Fruit fly (Drosophila melanogaster) whole organism, embryonic: Measurements from ENCODE around the gene CG13694.
A peak's percentile ranks its signal among the peaks of the same experiment; 100 is the strongest.

Experiments used
- Abd-B ChIP-seq: fragments of 200-800 bp; sonication (Bioruptor generic); optimal IDR thresholded peaks from 2 replicates; lab custom pipeline; 2018; ENCODE audit warnings: missing biosample characterization, mild to moderate bottlenecking, missing genetic modification characterization, moderate library complexity
- B-H1 ChIP-seq: fragments of 200-800 bp; sonication (Bioruptor generic); IDR thresholded peaks from 3 replicates; pipeline ENCODE4 v1.3.6; 2022; ENCODE audit warnings: missing biosample characterization, missing genetic modification characterization
- Bgb ChIP-seq: fragments of 200-800 bp; sonication (Bioruptor generic); IDR thresholded peaks from 2 replicates; pipeline ENCODE4 v1.3.6; 2022; ENCODE audit warnings: missing biosample characterization, missing genetic modification characterization; ENCODE audit not compliant: partially characterized antibody
- CG10959 ChIP-seq: fragments of 200-800 bp; sonication (Bioruptor generic); IDR thresholded peaks from 2 replicates; pipeline ENCODE4 v1.3.6; 2022; ENCODE audit warnings: missing biosample characterization, missing genetic modification characterization
- CG13123 ChIP-seq: fragments of 200-800 bp; sonication (Bioruptor generic); optimal IDR thresholded peaks from 2 replicates; lab custom pipeline; 2016; ENCODE audit warnings: missing biosample characterization, missing genetic modification characterization
- CG14667 ChIP-seq: fragments of 200-800 bp; sonication (Bioruptor generic); IDR thresholded peaks from 2 replicates; pipeline ENCODE4 v1.3.6; 2022; ENCODE audit warnings: missing biosample characterization, missing genetic modification characterization
- CG15269 ChIP-seq: fragments of 200-800 bp; sonication (Bioruptor generic); optimal IDR thresholded peaks from 2 replicates; lab custom pipeline; 2018; ENCODE audit warnings: missing biosample characterization, mild to moderate bottlenecking, missing genetic modification characterization, moderate library complexity
- CG16863 ChIP-seq: fragments of 200-800 bp; sonication (Bioruptor generic); optimal IDR thresholded peaks from 3 replicates; lab custom pipeline; 2016; ENCODE audit warnings: missing biosample characterization, missing genetic modification characterization
- CG2199 ChIP-seq: fragments of 200-800 bp; sonication (Bioruptor generic); IDR thresholded peaks from 3 replicates; pipeline ENCODE4 v1.3.6; 2022; ENCODE audit warnings: missing biosample characterization, missing genetic modification characterization
- CG2202 ChIP-seq: fragments of 200-800 bp; sonication (Bioruptor generic); optimal IDR thresholded peaks from 2 replicates; lab custom pipeline; 2018; ENCODE audit warnings: missing biosample characterization, mild to moderate bottlenecking, missing genetic modification characterization
- CG31441 ChIP-seq: fragments of 200-800 bp; sonication (Bioruptor generic); IDR thresholded peaks from 2 replicates; pipeline ENCODE4 v1.3.6; 2022; ENCODE audit warnings: missing biosample characterization, missing genetic modification characterization
- CG3838 ChIP-seq: fragments of 200-800 bp; sonication (Bioruptor generic); optimal IDR thresholded peaks from 3 replicates; lab custom pipeline; 2016; ENCODE audit warnings: missing biosample characterization, missing genetic modification characterization
- CG4424 ChIP-seq: fragments of 200-800 bp; sonication (Bioruptor generic); optimal IDR thresholded peaks from 3 replicates; lab custom pipeline; 2016; ENCODE audit warnings: missing biosample characterization, missing genetic modification characterization
- CG6272 ChIP-seq: fragments of 200-800 bp; sonication (Bioruptor generic); IDR thresholded peaks from 2 replicates; pipeline ENCODE4 v1.3.6; 2022; ENCODE audit warnings: missing biosample characterization, missing genetic modification characterization
- CG7928 ChIP-seq: fragments of 200-800 bp; sonication (Bioruptor generic); optimal IDR thresholded peaks from 2 replicates; lab custom pipeline; 2017; ENCODE audit warnings: missing biosample characterization, mild to moderate bottlenecking, missing genetic modification characterization
- CG8290 ChIP-seq, 3 experiments: fragments of 200-800 bp; sonication (Bioruptor generic); optimal IDR thresholded peaks; 2 replicates each; lab custom pipeline; 2016 to 2019; ENCODE audit warnings: missing biosample characterization in 3 of 3, missing genetic modification characterization in 3 of 3, mild to moderate bottlenecking in 2 of 3, moderate library complexity in 1 of 3
- CG9817 ChIP-seq: fragments of 200-800 bp; sonication (Bioruptor generic); optimal IDR thresholded peaks from 2 replicates; lab custom pipeline; 2018; ENCODE audit warnings: missing biosample characterization, mild to moderate bottlenecking, missing genetic modification characterization, moderate library complexity
- CG9932 ChIP-seq: fragments of 200-800 bp; sonication (Bioruptor generic); IDR thresholded peaks from 2 replicates; pipeline ENCODE4 v1.3.6; 2022; ENCODE audit warnings: missing biosample characterization, missing genetic modification characterization
- Chrac-16 ChIP-seq: fragments of 200-800 bp; sonication (Bioruptor generic); optimal IDR thresholded peaks from 3 replicates; lab custom pipeline; 2016; ENCODE audit warnings: missing biosample characterization, missing genetic modification characterization
- Dek ChIP-seq: fragments of 200-800 bp; sonication (Bioruptor generic); optimal IDR thresholded peaks from 3 replicates; lab custom pipeline; 2019; ENCODE audit warnings: missing biosample characterization, mild to moderate bottlenecking, missing genetic modification characterization, moderate library complexity
- E2f1 ChIP-seq: fragments of 200-800 bp; sonication (Bioruptor generic); IDR thresholded peaks from 2 replicates; pipeline ENCODE4 v1.3.6; 2022; ENCODE audit warnings: missing biosample characterization, missing genetic modification characterization
- Fer1 ChIP-seq: fragments of 200-800 bp; sonication (Bioruptor generic); optimal IDR thresholded peaks from 2 replicates; lab custom pipeline; 2017; ENCODE audit warnings: missing biosample characterization, mild to moderate bottlenecking, missing genetic modification characterization
- H15 ChIP-seq: fragments of 200-800 bp; sonication (Bioruptor generic); IDR thresholded peaks from 3 replicates; pipeline ENCODE4 v1.3.6; 2022; ENCODE audit warnings: missing biosample characterization, missing genetic modification characterization
- Hr39 ChIP-seq: fragments of >200 bp; optimal IDR thresholded peaks from 2 replicates; lab custom pipeline; 2017
- Jarid2 ChIP-seq: fragments of 200-800 bp; sonication (Bioruptor generic); optimal IDR thresholded peaks from 3 replicates; lab custom pipeline; 2017; ENCODE audit warnings: mild to moderate bottlenecking, missing biosample characterization, missing genetic modification reagents, missing genetic modification characterization
- Mad ChIP-seq: fragments of 200-800 bp; sonication (Bioruptor generic); optimal IDR thresholded peaks from 2 replicates; lab custom pipeline; 2016; ENCODE audit warnings: missing biosample characterization, missing genetic modification characterization
- NC2α ChIP-seq: fragments of 200-800 bp; sonication (Bioruptor generic); optimal IDR thresholded peaks from 2 replicates; lab custom pipeline; 2016; ENCODE audit warnings: missing biosample characterization, missing genetic modification characterization
- Oli ChIP-seq: fragments of 200-800 bp; sonication (Bioruptor generic); optimal IDR thresholded peaks from 2 replicates; lab custom pipeline; 2018; ENCODE audit warnings: missing biosample characterization, mild to moderate bottlenecking, missing genetic modification characterization, moderate library complexity
- Ptx1 ChIP-seq: fragments of 200-800 bp; sonication (Bioruptor generic); IDR thresholded peaks from 2 replicates; pipeline ENCODE4 v1.3.6; 2022; ENCODE audit warnings: missing biosample characterization, missing genetic modification characterization
- Stat92E ChIP-seq, 3 experiments: fragments of >200 bp in 2 of 3; fragments of 200-800 bp in 1 of 3; sonication (Bioruptor generic) in 1 of 3; optimal IDR thresholded peaks; 2 replicates each; lab custom pipeline; 2017 to 2019; ENCODE audit warnings: missing biosample characterization in 3 of 3, missing genetic modification characterization in 3 of 3, mild to moderate bottlenecking in 1 of 3, moderate library complexity in 1 of 3
- Trl ChIP-seq, 3 experiments: fragments of >200 bp in 2 of 3; fragments of 200-800 bp in 1 of 3; sonication (Bioruptor generic) in 1 of 3; optimal IDR thresholded peaks; 2 replicates in 1 of 3; 3 replicates in 2 of 3; lab custom pipeline; 2016 to 2017; ENCODE audit warnings: missing biosample characterization in 1 of 3, missing genetic modification characterization in 1 of 3
- amos ChIP-seq: fragments of 200-800 bp; sonication (Bioruptor generic); IDR thresholded peaks from 2 replicates; pipeline ENCODE4 v1.3.6; 2022; ENCODE audit warnings: missing biosample characterization, missing genetic modification characterization; ENCODE audit not compliant: partially characterized antibody
- ara ChIP-seq: fragments of 200-800 bp; sonication (Bioruptor generic); IDR thresholded peaks from 2 replicates; pipeline ENCODE4 v1.3.6; 2022; ENCODE audit warnings: missing biosample characterization, missing genetic modification characterization
- caup ChIP-seq: fragments of 200-800 bp; sonication (Bioruptor generic); optimal IDR thresholded peaks from 3 replicates; lab custom pipeline; 2017; ENCODE audit warnings: missing biosample characterization, mild to moderate bottlenecking, missing genetic modification characterization, moderate library complexity; ENCODE audit not compliant: severe bottlenecking
- fd96Cb ChIP-seq: fragments of 200-800 bp; sonication (Bioruptor generic); optimal IDR thresholded peaks from 2 replicates; lab custom pipeline; 2018; ENCODE audit warnings: missing biosample characterization, mild to moderate bottlenecking, missing genetic modification characterization, moderate library complexity
- fu2 ChIP-seq: fragments of 200-800 bp; sonication (Bioruptor generic); optimal IDR thresholded peaks from 2 replicates; lab custom pipeline; 2016; ENCODE audit warnings: missing biosample characterization, missing genetic modification characterization
- gem ChIP-seq: fragments of 200-800 bp; sonication (Bioruptor generic); optimal IDR thresholded peaks from 2 replicates; lab custom pipeline; 2019; ENCODE audit warnings: missing biosample characterization, mild to moderate bottlenecking, missing genetic modification characterization, moderate library complexity
- gsb-n ChIP-seq: fragments of 200-800 bp; sonication (Bioruptor generic); optimal IDR thresholded peaks from 3 replicates; lab custom pipeline; 2018; ENCODE audit warnings: missing biosample characterization, mild to moderate bottlenecking, missing genetic modification characterization
- lola ChIP-seq, 3 experiments: fragments of >200 bp in 2 of 3; fragments of 200-800 bp in 1 of 3; sonication (Bioruptor generic) in 1 of 3; optimal IDR thresholded peaks; 2 replicates each; lab custom pipeline; 2017 to 2019; ENCODE audit warnings: missing biosample characterization in 3 of 3, missing genetic modification characterization in 3 of 3, mild to moderate bottlenecking in 1 of 3, moderate library complexity in 1 of 3
- mld ChIP-seq: fragments of 200-800 bp; sonication (Bioruptor generic); IDR thresholded peaks from 3 replicates; pipeline ENCODE4 v1.3.6; 2022; ENCODE audit warnings: missing biosample characterization, missing genetic modification characterization; ENCODE audit not compliant: partially characterized antibody
- nau ChIP-seq: fragments of 200-800 bp; sonication (Bioruptor generic); optimal IDR thresholded peaks from 3 replicates; lab custom pipeline; 2017; ENCODE audit warnings: missing biosample characterization, mild to moderate bottlenecking, missing genetic modification characterization, missing genetic modification reagents
- nmo ChIP-seq: fragments of 200-800 bp; sonication (Bioruptor generic); optimal IDR thresholded peaks from 2 replicates; lab custom pipeline; 2018; ENCODE audit warnings: missing biosample characterization, mild to moderate bottlenecking, missing genetic modification characterization, moderate library complexity
- peb ChIP-seq: fragments of 200-800 bp; sonication (Bioruptor generic); IDR thresholded peaks from 2 replicates; pipeline ENCODE4 v1.3.6; 2022; ENCODE audit warnings: missing biosample characterization, missing genetic modification characterization
- pho ChIP-seq: fragments of 200-800 bp; sonication (Bioruptor generic); optimal IDR thresholded peaks from 2 replicates; lab custom pipeline; 2016; ENCODE audit warnings: missing biosample characterization, missing genetic modification characterization
- ranshi ChIP-seq: fragments of 200-800 bp; sonication (Bioruptor generic); IDR thresholded peaks from 2 replicates; pipeline ENCODE4 v1.3.6; 2022; ENCODE audit warnings: missing biosample characterization, missing genetic modification characterization
- sens-2 ChIP-seq: fragments of 200-800 bp; sonication (Bioruptor generic); IDR thresholded peaks from 2 replicates; pipeline ENCODE4 v1.3.6; 2022; ENCODE audit warnings: missing biosample characterization, missing genetic modification characterization
- toy ChIP-seq: fragments of 200-800 bp; sonication (Bioruptor generic); IDR thresholded peaks from 2 replicates; pipeline ENCODE4 v1.3.6; 2022; ENCODE audit warnings: missing biosample characterization, missing genetic modification characterization
- trh ChIP-seq: fragments of 200-800 bp; sonication (Bioruptor generic); optimal IDR thresholded peaks from 2 replicates; lab custom pipeline; 2016; ENCODE audit warnings: missing biosample characterization, missing genetic modification characterization

CG13694 gene

dm6 chr2L:66369-67278 is 49.7 kb downstream of the CG13694 start, which contains the start of gene dbr (continued):
- TF ChIP-seq CG31441 = no peak
- TF ChIP-seq Abd-B (GFP tag; lab: Kevin White, UChicago) = no peak
- TF ChIP-seq caup = no peak
- no peak for TF ChIP-seq fu2 (GFP tag; lab: Kevin White, UChicago)
- no peak for TF ChIP-seq CG3838 (GFP tag; lab: Kevin White, UChicago)
- TF ChIP-seq ara (GFP tag; lab: Robert Waterston, UW) = no peak
- TF ChIP-seq amos (GFP tag; lab: Robert Waterston, UW) = no peak
- TF ChIP-seq fd96Cb (tag; lab: Kevin White, UChicago) = no peak
- no peak for TF ChIP-seq CG7928
- peak; percentile 68 for TF ChIP-seq Fer1 (GFP tag; lab: Kevin White, UChicago)
- no peak for TF ChIP-seq E2f1 (GFP tag; lab: Robert Waterston, UW)
- no peak for TF ChIP-seq CG10959
- TF ChIP-seq Oli (tag; lab: Kevin White, UChicago) = no peak
- TF ChIP-seq CG8290 (GFP tag; optimal IDR thresholded peaks at IDR 0.05; lab: Kevin White, UChicago) = no peak
- peak in 1 of 2 experiments; percentile 70 for TF ChIP-seq CG8290 (tag; optimal IDR thresholded peaks at IDR 0.05; lab: Kevin White, UChicago)
- no peak for TF ChIP-seq CG6272 (GFP tag; lab: Robert Waterston, UW)
- no peak for TF ChIP-seq peb (GFP tag; lab: Robert Waterston, UW)
- no peak for TF ChIP-seq nmo
- TF ChIP-seq gem (tag; lab: Kevin White, UChicago) = no peak
- TF ChIP-seq lola (GFP tag; optimal IDR thresholded peaks at IDR 0.05; lab: Kevin White, UChicago) = peak in 1 of 3 experiments; percentile 20
- TF ChIP-seq Bgb = peak; percentile 31; the same call in 1 of the 2 replicates
- no peak for TF ChIP-seq Mad (GFP tag; lab: Kevin White, UChicago)
- TF ChIP-seq Dek (tag; lab: Kevin White, UChicago) = no peak
- TF ChIP-seq B-H1 (GFP tag; lab: Robert Waterston, UW) = no peak
- no peak for TF ChIP-seq Ptx1 (GFP tag; lab: Robert Waterston, UW)
- no peak for TF ChIP-seq H15 (GFP tag; lab: Robert Waterston, UW)
- TF ChIP-seq CG4424 = no peak
- TF ChIP-seq sens-2 = no peak
- TF ChIP-seq Jarid2 (GFP tag; lab: Kevin White, UChicago) = peak; percentile 48
- no peak for TF ChIP-seq CG14667 (GFP tag; lab: Robert Waterston, UW)
- TF ChIP-seq CG16863 (GFP tag; lab: Kevin White, UChicago) = no peak
- peak in 1 of 3 experiments; percentile 44 for TF ChIP-seq Stat92E (GFP tag; optimal IDR thresholded peaks at IDR 0.05; lab: Kevin White, UChicago)
- peak; percentile 96 for TF ChIP-seq CG2199 (GFP tag; lab: Robert Waterston, UW)
- TF ChIP-seq trh (GFP tag; lab: Kevin White, UChicago) = no peak
- TF ChIP-seq ranshi (GFP tag; lab: Robert Waterston, UW) = no peak
- TF ChIP-seq mld (GFP tag; lab: Robert Waterston, UW) = no peak
- no peak for TF ChIP-seq CG9817 (tag; lab: Kevin White, UChicago)
- TF ChIP-seq Chrac-16 (GFP tag; lab: Kevin White, UChicago) = no peak
- no peak for TF ChIP-seq CG9932 (GFP tag; lab: Robert Waterston, UW)
- TF ChIP-seq nau = no peak
- TF ChIP-seq gsb-n (tag; lab: Kevin White, UChicago) = peak; percentile 35
- TF ChIP-seq Trl (optimal IDR thresholded peaks at IDR 0.05; lab: Kevin White, UChicago) = peak; percentile 85 to 97
- peak; percentile 27 for TF ChIP-seq Trl (GFP tag; optimal IDR thresholded peaks at IDR 0.05; lab: Kevin White, UChicago)
- no peak for TF ChIP-seq toy (GFP tag; lab: Robert Waterston, UW)
- no peak for TF ChIP-seq pho (GFP tag; lab: Kevin White, UChicago)
- no peak for TF ChIP-seq CG13123 (GFP tag; lab: Kevin White, UChicago)
- no peak for TF ChIP-seq Hr39
- TF ChIP-seq CG2202 = no peak
- TF ChIP-seq CG15269 (tag; lab: Kevin White, UChicago) = peak; percentile 40
- TF ChIP-seq NC2α = no peak
